Fruit fly (Drosophila melanogaster) whole organism, wandering third instar larva: Measurements from ENCODE around the gene Polr1D.
A peak's percentile ranks its signal among the peaks of the same experiment; 100 is the strongest.

Experiments
- Abd-B ChIP-seq: fragments of >200 bp; optimal IDR thresholded peaks from 2 replicates; lab custom pipeline; 2017; ENCODE audit warnings: missing biosample characterization, missing genetic modification characterization
- CG32264 ChIP-seq: fragments of 200-800 bp; sonication (Bioruptor generic); optimal IDR thresholded peaks from 2 replicates; lab custom pipeline; 2016; ENCODE audit warnings: missing biosample characterization, missing genetic modification characterization
- CG9705 ChIP-seq: fragments of 200-800 bp; sonication (Bioruptor generic); optimal IDR thresholded peaks from 2 replicates; lab custom pipeline; 2018; ENCODE audit warnings: missing biosample characterization, mild to moderate bottlenecking, missing genetic modification characterization
- CrebA ChIP-seq: fragments of 200-800 bp; sonication (Bioruptor generic); optimal IDR thresholded peaks from 2 replicates; lab custom pipeline; 2016; ENCODE audit warnings: missing biosample characterization, mild to moderate bottlenecking, missing genetic modification characterization, borderline replicate concordance
- Dfd ChIP-seq: fragments of >200 bp; optimal IDR thresholded peaks from 2 replicates; lab custom pipeline; 2017; ENCODE audit warnings: missing biosample characterization, missing genetic modification characterization
- Dif ChIP-seq: fragments of 200-275, 200-300 bp; sonication (Bioruptor generic); optimal IDR thresholded peaks from 2 replicates; lab custom pipeline; 2018; ENCODE audit warnings: missing biosample characterization, missing genetic modification characterization; ENCODE audit not compliant: partially characterized antibody
- GATAd ChIP-seq: sonication (Bioruptor generic); optimal IDR thresholded peaks from 2 replicates; lab custom pipeline; 2016; ENCODE audit warnings: missing biosample characterization, missing genetic modification characterization
- HLH106 ChIP-seq: fragments of 200-800 bp; optimal IDR thresholded peaks from 3 replicates; lab custom pipeline; 2019; ENCODE audit warnings: missing biosample characterization, mild to moderate bottlenecking, missing genetic modification characterization, moderate library complexity
- Hnf4 ChIP-seq: fragments of 200-800 bp; sonication (Bioruptor generic); optimal IDR thresholded peaks from 2 replicates; lab custom pipeline; 2016; ENCODE audit warnings: missing biosample characterization, mild to moderate bottlenecking, missing genetic modification characterization
- Hr78 ChIP-seq: fragments of >200 bp; optimal IDR thresholded peaks from 2 replicates; lab custom pipeline; 2017; ENCODE audit warnings: missing biosample characterization, missing genetic modification characterization
- Hr83 ChIP-seq: fragments of 200-300 bp; sonication (Bioruptor generic); optimal IDR thresholded peaks from 2 replicates; lab custom pipeline; 2016; ENCODE audit warnings: missing biosample characterization, mild to moderate bottlenecking, missing genetic modification characterization, moderate library complexity; ENCODE audit not compliant: poor library complexity, severe bottlenecking
- Jra ChIP-seq: sonication (Bioruptor generic); optimal IDR thresholded peaks from 2 replicates; lab custom pipeline; 2016; ENCODE audit warnings: missing biosample characterization, missing genetic modification characterization
- Mio ChIP-seq: sonication (Bioruptor generic); optimal IDR thresholded peaks from 2 replicates; lab custom pipeline; 2016; ENCODE audit warnings: missing biosample characterization, missing genetic modification characterization
- Myc ChIP-seq: fragments of >200 bp; optimal IDR thresholded peaks from 2 replicates; lab custom pipeline; 2017
- N ChIP-seq: fragments of >200 bp; optimal IDR thresholded peaks from 2 replicates; lab custom pipeline; 2018; ENCODE audit warnings: missing biosample characterization, missing external identifiers, missing genetic modification characterization
- OdsH ChIP-seq: fragments of 200-800 bp; sonication (Bioruptor generic); optimal IDR thresholded peaks from 2 replicates; lab custom pipeline; 2016; ENCODE audit warnings: missing biosample characterization, mild to moderate bottlenecking, missing genetic modification characterization
- Rel ChIP-seq, 2 experiments: fragments of 200-800 bp; sonication (Bioruptor generic) in 1 of 2; optimal IDR thresholded peaks; 2 replicates in 1 of 2; 3 replicates in 1 of 2; lab custom pipeline; 2016 to 2019; ENCODE audit warnings: mild to moderate bottlenecking in 2 of 2, missing biosample characterization in 2 of 2, missing genetic modification characterization in 2 of 2, moderate library complexity in 1 of 2
- Sp1 ChIP-seq: fragments of 200-800 bp; sonication (Bioruptor generic); optimal IDR thresholded peaks from 3 replicates; lab custom pipeline; 2019; ENCODE audit warnings: missing biosample characterization, mild to moderate bottlenecking, missing genetic modification characterization, moderate library complexity
- Vsx2 ChIP-seq: fragments of 200-300, 225-300 bp; sonication (Bioruptor generic); optimal IDR thresholded peaks from 2 replicates; lab custom pipeline; 2018; ENCODE audit warnings: missing biosample characterization, missing genetic modification characterization; ENCODE audit not compliant: partially characterized antibody
- br ChIP-seq: fragments of 200-800 bp; sonication (Bioruptor generic); optimal IDR thresholded peaks from 2 replicates; lab custom pipeline; 2016; ENCODE audit warnings: missing biosample characterization, missing genetic modification characterization
- brk ChIP-seq: fragments of 200-800 bp; sonication (Bioruptor generic); optimal IDR thresholded peaks from 2 replicates; lab custom pipeline; 2016; ENCODE audit warnings: missing biosample characterization, mild to moderate bottlenecking, missing genetic modification characterization
- dl ChIP-seq, 2 experiments: fragments of 175-275, 200-275 bp in 1 of 2; fragments of 200-275 bp in 1 of 2; sonication (Bioruptor generic); optimal IDR thresholded peaks; lab custom pipeline; 2018; ENCODE audit warnings: mild to moderate bottlenecking in 2 of 2, missing biosample characterization in 2 of 2, missing genetic modification characterization in 2 of 2, moderate library complexity in 2 of 2; ENCODE audit not compliant: partially characterized antibody in 2 of 2, insufficient read depth in 1 of 2
- dmrt93B ChIP-seq: fragments of 200-800 bp; sonication (Bioruptor generic); optimal IDR thresholded peaks from 2 replicates; lab custom pipeline; 2018; ENCODE audit warnings: missing biosample characterization, mild to moderate bottlenecking, missing genetic modification characterization
- dsf ChIP-seq: sonication (Bioruptor generic); optimal IDR thresholded peaks from 2 replicates; lab custom pipeline; 2016; ENCODE audit warnings: missing biosample characterization, missing genetic modification characterization, borderline replicate concordance
- ey ChIP-seq: fragments of 200-800 bp; sonication (Bioruptor generic); optimal IDR thresholded peaks from 2 replicates; lab custom pipeline; 2016; ENCODE audit warnings: missing biosample characterization, missing genetic modification characterization
- foxo ChIP-seq, 2 experiments: fragments of 200-800 bp; sonication (Bioruptor generic); optimal IDR thresholded peaks; 2 replicates in 1 of 2; 3 replicates in 1 of 2; lab custom pipeline; 2016 to 2017; ENCODE audit warnings: missing biosample characterization in 2 of 2, missing genetic modification characterization in 2 of 2
- fru ChIP-seq: fragments of 200-800 bp; sonication (Bioruptor generic); optimal IDR thresholded peaks from 3 replicates; lab custom pipeline; 2016; ENCODE audit warnings: missing biosample characterization, mild to moderate bottlenecking, missing genetic modification characterization
- h ChIP-seq: fragments of 200-800 bp; sonication (Bioruptor generic); optimal IDR thresholded peaks from 3 replicates; lab custom pipeline; 2016; ENCODE audit warnings: missing biosample characterization, mild to moderate bottlenecking, missing genetic modification characterization
- jim ChIP-seq: fragments of 175-275, 200-325 bp; sonication (Bioruptor generic); optimal IDR thresholded peaks from 2 replicates; lab custom pipeline; 2016; ENCODE audit warnings: missing biosample characterization, mild to moderate bottlenecking, missing genetic modification characterization
- lola ChIP-seq: fragments of >200 bp; optimal IDR thresholded peaks from 2 replicates; lab custom pipeline; 2017; ENCODE audit warnings: missing biosample characterization, missing genetic modification characterization
- pan ChIP-seq: fragments of >200 bp; optimal IDR thresholded peaks from 2 replicates; lab custom pipeline; 2017
- psq ChIP-seq: fragments of 200-800 bp; sonication (Bioruptor generic); optimal IDR thresholded peaks from 3 replicates; lab custom pipeline; 2017; ENCODE audit warnings: missing biosample characterization, mild to moderate bottlenecking, missing genetic modification characterization, moderate library complexity
- rgr ChIP-seq: fragments of 200-800 bp; sonication (Bioruptor generic); optimal IDR thresholded peaks from 3 replicates; lab custom pipeline; 2016; ENCODE audit warnings: missing biosample characterization, mild to moderate bottlenecking, missing genetic modification characterization
- sage ChIP-seq: fragments of 200-800 bp; sonication (Bioruptor generic); optimal IDR thresholded peaks from 2 replicates; lab custom pipeline; 2016; ENCODE audit warnings: missing biosample characterization, mild to moderate bottlenecking, missing genetic modification characterization
- sv ChIP-seq: fragments of 200-800 bp; sonication (Bioruptor generic); optimal IDR thresholded peaks from 3 replicates; lab custom pipeline; 2016; ENCODE audit warnings: missing biosample characterization, missing genetic modification characterization
- tai ChIP-seq: sonication (Bioruptor generic); optimal IDR thresholded peaks from 2 replicates; lab custom pipeline; 2016; ENCODE audit warnings: missing biosample characterization, missing genetic modification characterization
- usp ChIP-seq: fragments of >200 bp; optimal IDR thresholded peaks from 2 replicates; lab custom pipeline; 2017; ENCODE audit warnings: missing biosample characterization, missing genetic modification characterization
- woc ChIP-seq: sonication (Bioruptor generic); optimal IDR thresholded peaks from 2 replicates; lab custom pipeline; 2016; ENCODE audit warnings: missing biosample characterization, mild to moderate bottlenecking, missing genetic modification characterization

Gene Polr1D

dm6 chr2L:19164933-19165813 lies 30.1 kb upstream of the Polr1D start:
- TF ChIP-seq CrebA (no peak), N (GFP tag; lab: Kevin White, UChicago) (no peak), Dif (peak; percentile 64), CG32264 (GFP tag; lab: Kevin White, UChicago) (peak; percentile 81), woc (GFP tag; lab: Kevin White, UChicago) (peak; percentile 89), Mio (GFP tag; lab: Kevin White, UChicago) (no peak), psq (GFP tag; lab: Kevin White, UChicago) (peak; percentile 92), fru (peak; percentile 97), Vsx2 (GFP tag; lab: Kevin White, UChicago) (no peak), Rel (GFP tag; optimal IDR thresholded peaks at IDR 0.05; lab: Kevin White, UChicago) (peak; percentile 40), Rel (tag; optimal IDR thresholded peaks at IDR 0.05; lab: Kevin White, UChicago) (peak; percentile 51), GATAd (no peak), rgr (GFP tag; lab: Kevin White, UChicago) (peak; percentile 96), Myc (lab: Kevin White, UChicago) (no peak), OdsH (GFP tag; lab: Kevin White, UChicago) (peak; percentile 96), Abd-B (GFP tag; lab: Kevin White, UChicago) (no peak), sage (GFP tag; lab: Kevin White, UChicago) (peak; percentile 87), br (GFP tag; lab: Kevin White, UChicago) (peak; percentile 89), Sp1 (GFP tag; lab: Kevin White, UChicago) (peak; percentile 92), Jra (peak; percentile 84), HLH106 (tag; lab: Kevin White, UChicago) (peak; percentile 91), usp (GFP tag; lab: Kevin White, UChicago) (no peak), sv (GFP tag; lab: Kevin White, UChicago) (peak; percentile 95), brk (peak; percentile 94), jim (GFP tag; lab: Kevin White, UChicago) (no peak), h (GFP tag; lab: Kevin White, UChicago) (peak; percentile 96), dsf (GFP tag; lab: Kevin White, UChicago) (peak; percentile 35), Hr83 (GFP tag; lab: Kevin White, UChicago) (no peak), ey (peak; percentile 95), Hnf4 (peak; percentile 89), tai (GFP tag; lab: Kevin White, UChicago) (peak; percentile 89), Dfd (GFP tag; lab: Kevin White, UChicago) (peak; percentile 40), dl (GFP tag; optimal IDR thresholded peaks at IDR 0.05; lab: Kevin White, UChicago; ENCODE audit: insufficient read depth in 1 of 2, partially characterized antibody in 2 of 2) (peak; percentile 41 to 42), dmrt93B (GFP tag; lab: Kevin White, UChicago) (peak; percentile 82), foxo (GFP tag; optimal IDR thresholded peaks at IDR 0.05; lab: Kevin White, UChicago) (peak; percentile 79 to 96), CG9705 (GFP tag; lab: Kevin White, UChicago) (peak; percentile 75), Hr78 (GFP tag; lab: Kevin White, UChicago) (no peak), pan (lab: Kevin White, UChicago) (no peak), lola (no peak)
- TF ChIP-seq, all 38 proteins: peak for 25

dm6 chr2L:19163975-19164371 lies 28.9 kb upstream of the Polr1D start:
- TF ChIP-seq N (GFP tag; lab: Kevin White, UChicago) (no peak), CG9705 (GFP tag; lab: Kevin White, UChicago) (no peak), woc (GFP tag; lab: Kevin White, UChicago) (no peak), Rel (GFP tag; optimal IDR thresholded peaks at IDR 0.05; lab: Kevin White, UChicago) (no peak), Rel (tag; optimal IDR thresholded peaks at IDR 0.05; lab: Kevin White, UChicago) (no peak), dmrt93B (GFP tag; lab: Kevin White, UChicago) (no peak), Dfd (GFP tag; lab: Kevin White, UChicago) (no peak), brk (no peak), Dif (no peak), dl (GFP tag; optimal IDR thresholded peaks at IDR 0.05; lab: Kevin White, UChicago; ENCODE audit: insufficient read depth in 1 of 2, partially characterized antibody in 2 of 2) (no peak), Hr78 (GFP tag; lab: Kevin White, UChicago) (no peak)
